Worm (Caenorhabditis elegans) whole organism, early embryonic: ENCODE data around the gene AC3.5.

Experiments
- B0310.2 ChIP-seq: sonication (generic microtip); optimal IDR thresholded peaks from 2 replicates; lab custom pipeline; 2016; ENCODE audit warnings: mild to moderate bottlenecking, missing genetic modification characterization, missing compliant biosample characterization
- F13C5.2 ChIP-seq: sonication (generic microtip); optimal IDR thresholded peaks from 2 replicates; lab custom pipeline; 2017; ENCODE audit warnings: mild to moderate bottlenecking, missing genetic modification characterization, inconsistent platforms, missing compliant biosample characterization
- aly-1 ChIP-seq: sonication (generic microtip); optimal IDR thresholded peaks from 2 replicates; lab custom pipeline; 2016; ENCODE audit warnings: missing genetic modification characterization, missing compliant biosample characterization
- ama-1 ChIP-seq: fragments of 150-350 bp; optimal IDR thresholded peaks from 2 replicates; lab custom pipeline; 2014
- ets-7 ChIP-seq: sonication (generic microtip); optimal IDR thresholded peaks from 2 replicates; lab custom pipeline; 2016; ENCODE audit warnings: missing genotype, missing genetic modification characterization, missing compliant biosample characterization
- flt-1 ChIP-seq: fragments of 200-800 bp; sonication (Bioruptor generic); IDR thresholded peaks from 2 replicates; pipeline ENCODE4 v1.3.6; 2022; ENCODE audit warnings: missing genetic modification characterization, missing compliant biosample characterization
- hmbx-1 ChIP-seq: sonication (generic microtip); optimal IDR thresholded peaks from 2 replicates; lab custom pipeline; 2016; ENCODE audit warnings: mild to moderate bottlenecking, missing genetic modification characterization, missing compliant biosample characterization
- hmg-4 ChIP-seq: fragments of 200-800 bp; sonication (Bioruptor generic); optimal IDR thresholded peaks from 2 replicates; lab custom pipeline; 2018; ENCODE audit warnings: mild to moderate bottlenecking, missing genetic modification characterization, missing compliant biosample characterization
- hnd-1 ChIP-seq: sonication (generic microtip); optimal IDR thresholded peaks from 2 replicates; lab custom pipeline; 2016; ENCODE audit warnings: missing genetic modification characterization, missing compliant biosample characterization
- pes-1 ChIP-seq: fragments of 200-800 bp; sonication (Bioruptor generic); IDR thresholded peaks from 2 replicates; pipeline ENCODE4 v1.3.6; 2022; ENCODE audit warnings: missing genetic modification reagents, missing genetic modification characterization, missing compliant biosample characterization
- scrt-1 ChIP-seq: fragments of 200-800 bp; sonication (Bioruptor generic); IDR thresholded peaks from 2 replicates; pipeline ENCODE4 v1.3.6; 2022; ENCODE audit warnings: missing genetic modification characterization, missing compliant biosample characterization
- tbx-11 ChIP-seq: fragments of 200-800 bp; sonication (Bioruptor generic); IDR thresholded peaks from 2 replicates; pipeline ENCODE4 v1.3.6; 2022; ENCODE audit warnings: missing genetic modification characterization, missing compliant biosample characterization
- tbx-37 ChIP-seq: fragments of 200-800 bp; sonication (Bioruptor generic); conservative IDR thresholded peaks from 2 replicates; pipeline ENCODE4 v1.3.6; 2022; ENCODE audit warnings: missing genetic modification reagents, missing genetic modification characterization, missing compliant biosample characterization
- tra-4 ChIP-seq: sonication (generic microtip); optimal IDR thresholded peaks from 2 replicates; lab custom pipeline; 2017; ENCODE audit warnings: missing genetic modification characterization, missing compliant biosample characterization

DNA sequence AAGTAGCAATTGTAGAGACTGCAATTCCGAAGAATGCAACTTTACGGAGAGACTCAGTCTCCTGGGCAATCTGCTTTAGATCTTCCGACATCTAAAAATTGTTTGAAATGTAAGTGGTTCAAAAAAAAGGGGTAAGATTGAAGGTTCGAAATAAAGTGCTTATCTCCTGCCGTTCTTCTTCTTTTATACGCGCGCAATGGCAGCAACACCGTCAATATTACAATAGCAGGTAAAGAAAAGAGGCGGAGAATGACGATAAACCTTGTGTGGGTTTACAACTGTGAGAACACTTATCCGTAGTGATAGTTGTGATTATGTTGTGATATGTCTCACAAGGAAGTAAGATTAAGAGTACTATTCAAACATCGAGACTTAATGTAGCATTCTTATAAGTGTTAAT, 33.5 kb downstream of the AC3.5 start, which contains the start of gene col-13:
- TF ChIP-seq flt-1 (GFP tag; lab: Robert Waterston, UW) (no peak), ama-1 (lab: Kevin White, UChicago) (no peak), tbx-37 (GFP tag; lab: Robert Waterston, UW) (no peak), ets-7 (tag; lab: Kevin White, UChicago) (no peak), hmg-4 (GFP tag; lab: Kevin White, UChicago) (no peak), tbx-11 (GFP tag; lab: Robert Waterston, UW) (no peak), hmbx-1 (tag; lab: Kevin White, UChicago) (no peak), hnd-1 (tag; lab: Kevin White, UChicago) (no peak), B0310.2 (no peak), scrt-1 (no peak), aly-1 (tag; lab: Kevin White, UChicago) (no peak), tra-4 (tag; lab: Kevin White, UChicago) (no peak), pes-1 (no peak), F13C5.2 (no peak)
